Worm (Caenorhabditis elegans) whole organism, L1 larva: Measurements from ENCODE around the gene F26D2.14.

Experiments used
- ces-1 ChIP-seq: fragments of 150-350 bp; optimal IDR thresholded peaks from 2 replicates; lab custom pipeline; 2014; ENCODE audit warnings: missing biosample characterization, missing genetic modification reagents, missing genetic modification characterization
- lir-3 ChIP-seq: sonication (generic microtip); optimal IDR thresholded peaks from 2 replicates; lab custom pipeline; 2016; ENCODE audit warnings: mild to moderate bottlenecking, missing genetic modification characterization, moderate library complexity, missing compliant biosample characterization; ENCODE audit not compliant: poor library complexity
- nhr-11 ChIP-seq: fragments of 150-350 bp; optimal IDR thresholded peaks from 2 replicates; lab custom pipeline; 2014; ENCODE audit warnings: missing biosample characterization, missing genetic modification characterization
- nhr-237 ChIP-seq: fragments of 150-350 bp; optimal IDR thresholded peaks from 2 replicates; lab custom pipeline; 2014; ENCODE audit warnings: missing biosample characterization, missing genetic modification characterization
- nhr-77 ChIP-seq: fragments of 150-350 bp; optimal IDR thresholded peaks from 2 replicates; lab custom pipeline; 2014; ENCODE audit warnings: missing biosample characterization, missing genetic modification characterization
- nhr-90 ChIP-seq: sonication (generic microtip); optimal IDR thresholded peaks from 2 replicates; lab custom pipeline; 2016; ENCODE audit warnings: mild to moderate bottlenecking, missing genetic modification characterization, missing compliant biosample characterization; ENCODE audit not compliant: poor library complexity
- unc-30 ChIP-seq: sonication (generic microtip); optimal IDR thresholded peaks from 2 replicates; lab custom pipeline; 2017; ENCODE audit warnings: missing biosample characterization, missing genetic modification characterization

- TF ChIP-seq nhr-77 (tag; lab: Kevin White, UChicago) (no peak), nhr-11 (tag; lab: Kevin White, UChicago) (no peak), lir-3 (tag; lab: Kevin White, UChicago) (no peak), unc-30 (tag; lab: Kevin White, UChicago) (no peak), nhr-237 (tag; lab: Kevin White, UChicago) (no peak), nhr-90 (tag; lab: Kevin White, UChicago) (no peak), ces-1 (GFP tag; lab: Kevin White, UChicago) (no peak)
Measured at ce11 chrV:16407663-16408062, 28.0 kb upstream of the F26D2.14 start, which contains the start of gene F26D2.3.
